Fruit fly (Drosophila melanogaster): ENCODE data around the gene Vml.

Gene Vml

DNA sequence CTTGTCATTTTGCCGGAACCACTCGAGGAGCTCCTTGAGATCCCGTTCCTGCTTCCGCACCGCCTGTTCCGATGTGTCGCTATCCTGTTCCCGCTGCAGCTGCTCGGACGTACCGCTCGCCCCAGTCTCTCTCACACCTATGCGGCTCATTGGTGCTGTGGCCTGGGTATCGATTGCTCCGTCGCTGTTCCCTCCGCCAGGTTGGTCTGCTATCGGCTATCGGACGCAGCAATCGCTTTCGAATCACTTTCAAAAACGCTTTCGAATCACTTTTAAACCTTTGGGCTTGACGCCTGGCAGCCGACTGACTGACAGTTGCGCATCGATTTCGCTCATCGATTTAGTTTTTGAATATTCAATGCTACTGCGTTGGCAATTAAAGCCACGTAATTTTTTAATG is 23.9 kb upstream of the Vml start, which contains the start of gene CG3191:
Gene CG3191 (minus strand): TSS at position 306 of the 400 bp plus-strand sequence.
- TF ChIP-seq CG16813 (GFP tag; IDR thresholded peaks at IDR 0.05; ENCODE audit: partially characterized antibody), result 0 out of 3 replicates have a peak, but pooled peaks have one; percentile 40
- peak; percentile 64 for TF ChIP-seq Dref (GFP tag; IDR thresholded peaks at IDR 0.05)
- peak; percentile 51; the same call in 1 of the 3 replicates for TF ChIP-seq Opbp (GFP tag; IDR thresholded peaks at IDR 0.05; ENCODE audit: partially characterized antibody)
- no peak for TF ChIP-seq CG10462 (GFP tag; optimal IDR thresholded peaks at IDR 0.05)
- peak; percentile 40 for TF ChIP-seq Dp (GFP tag; optimal IDR thresholded peaks at IDR 0.05)
- 0 out of 4 replicates have a peak, but pooled peaks have one; percentile 34 for TF ChIP-seq Dll (GFP tag; IDR thresholded peaks at IDR 0.05; ENCODE audit: partially characterized antibody)
- TF ChIP-seq hb (GFP tag; IDR thresholded peaks at IDR 0.05; ENCODE audit: partially characterized antibody), result 0 out of 3 replicates have a peak, but pooled peaks have one; percentile 35
- TF ChIP-seq BEAF-32 (GFP tag; optimal IDR thresholded peaks at IDR 0.05), result peak; percentile 31
- TF ChIP-seq CG1603 (tag; optimal IDR thresholded peaks at IDR 0.05), result no peak
- peak; percentile 46 for TF ChIP-seq Med (GFP tag)
- no peak for TF ChIP-seq wor (GFP tag; IDR thresholded peaks at IDR 0.05)
- TF ChIP-seq Hmr (GFP tag; optimal IDR thresholded peaks at IDR 0.05), result no peak
- no peak for TF ChIP-seq Hey (tag; optimal IDR thresholded peaks at IDR 0.05)
- TF ChIP-seq CG1832 (GFP tag; optimal IDR thresholded peaks at IDR 0.05), result peak; percentile 44
- TF ChIP-seq amos (GFP tag; IDR thresholded peaks at IDR 0.05; ENCODE audit: partially characterized antibody), result peak; percentile 29; the same call in 1 of the 2 replicates
- peak; percentile 40 for TF ChIP-seq CG13287 (GFP tag; IDR thresholded peaks at IDR 0.05; ENCODE audit: partially characterized antibody)
- TF ChIP-seq NK7.1 (GFP tag; optimal IDR thresholded peaks at IDR 0.05), result no peak
- 0 out of 2 replicates have a peak, but pooled peaks have one; percentile 37 for TF ChIP-seq sna (GFP tag; IDR thresholded peaks at IDR 0.05; ENCODE audit: partially characterized antibody)
- peak; percentile 41; the same call in 1 of the 2 replicates for TF ChIP-seq tna (GFP tag; IDR thresholded peaks at IDR 0.05; ENCODE audit: partially characterized antibody)
- TF ChIP-seq Scr (GFP tag; IDR thresholded peaks at IDR 0.05; ENCODE audit: partially characterized antibody), result peak; percentile 48
- TF ChIP-seq CG2116 (GFP tag; optimal IDR thresholded peaks at IDR 0.05), result peak; percentile 82
- TF ChIP-seq MBD-R2 (GFP tag; IDR thresholded peaks at IDR 0.05), result 0 out of 2 replicates have a peak, but pooled peaks have one; percentile 2
- TF ChIP-seq vnd (GFP tag; IDR thresholded peaks at IDR 0.05; ENCODE audit: partially characterized antibody), result peak; percentile 50; the same call in 2 of the 3 replicates
- no peak for TF ChIP-seq CG13775 (GFP tag; optimal IDR thresholded peaks at IDR 0.05)
- TF ChIP-seq CG14860 (GFP tag; IDR thresholded peaks at IDR 0.05; ENCODE audit: partially characterized antibody), result 0 out of 3 replicates have a peak, but pooled peaks have one; percentile 48
- peak; percentile 61 for TF ChIP-seq E2f2 (GFP tag; IDR thresholded peaks at IDR 0.05)

- TF ChIP-seq chinmo (GFP tag; IDR thresholded peaks at IDR 0.05; ENCODE audit: partially characterized antibody), result 0 out of 4 replicates have a peak, but pooled peaks have one; percentile 44
- TF ChIP-seq CG31224 (GFP tag; IDR thresholded peaks at IDR 0.05), result no peak
- TF ChIP-seq slbo (GFP tag; IDR thresholded peaks at IDR 0.05), result peak; percentile 26; the same call in 1 of the 2 replicates
- TF ChIP-seq Doc2 (GFP tag; IDR thresholded peaks at IDR 0.05), result no peak
- peak; percentile 23 for TF ChIP-seq CG2120 (GFP tag; optimal IDR thresholded peaks at IDR 0.05)
- no peak for TF ChIP-seq az2 (GFP tag; optimal IDR thresholded peaks at IDR 0.05)
- no peak for TF ChIP-seq CG31388 (GFP tag; optimal IDR thresholded peaks at IDR 0.05)
- 0 out of 3 replicates have a peak, but pooled peaks have one; percentile 39 for TF ChIP-seq z (GFP tag; IDR thresholded peaks at IDR 0.05)
- TF ChIP-seq CG12744 (GFP tag; optimal IDR thresholded peaks at IDR 0.05), result no peak
- TF ChIP-seq CG6689 (GFP tag; IDR thresholded peaks at IDR 0.05), result no peak
- peak; percentile 44 for TF ChIP-seq CG13624 (GFP tag; optimal IDR thresholded peaks at IDR 0.05)
- TF ChIP-seq Meics (GFP tag; optimal IDR thresholded peaks at IDR 0.05), result peak; percentile 48
- TF ChIP-seq Rfx (GFP tag; IDR thresholded peaks at IDR 0.05), result peak; percentile 54
- TF ChIP-seq gfzf (GFP tag; optimal IDR thresholded peaks at IDR 0.05), result no peak
- TF ChIP-seq Med (GFP tag), result peak; percentile 75
- TF ChIP-seq CG2678 (tag; optimal IDR thresholded peaks at IDR 0.05), result no peak
- no peak for TF ChIP-seq CG30020 (tag; optimal IDR thresholded peaks at IDR 0.05)
- TF ChIP-seq mam (GFP tag; optimal IDR thresholded peaks at IDR 0.05), result peak; percentile 27
- no peak for TF ChIP-seq sna (GFP tag; IDR thresholded peaks at IDR 0.05; ENCODE audit: partially characterized antibody)
- no peak for TF ChIP-seq Hey (tag; optimal IDR thresholded peaks at IDR 0.05)
- TF ChIP-seq CG5180 (GFP tag; optimal IDR thresholded peaks at IDR 0.05), result no peak
- no peak for TF ChIP-seq CG8290 (GFP tag; optimal IDR thresholded peaks at IDR 0.05)
- peak in 1 of 2 experiments; percentile 27 for TF ChIP-seq CG8290 (tag; optimal IDR thresholded peaks at IDR 0.05)
- TF ChIP-seq sens-2 (GFP tag; IDR thresholded peaks at IDR 0.05), result no peak
- TF ChIP-seq sd (tag; optimal IDR thresholded peaks at IDR 0.05), result no peak
Observed at dm6 chrX:2254020-2254626, 21.5 kb upstream of the Vml start, which contains the start of gene CG3091. CG3091 (minus strand) TSS chrX:2254197.

All from whole organism, embryonic.